Worm (Caenorhabditis elegans): ENCODE results near the gene fox-1.

The fox-1 gene

DNA sequence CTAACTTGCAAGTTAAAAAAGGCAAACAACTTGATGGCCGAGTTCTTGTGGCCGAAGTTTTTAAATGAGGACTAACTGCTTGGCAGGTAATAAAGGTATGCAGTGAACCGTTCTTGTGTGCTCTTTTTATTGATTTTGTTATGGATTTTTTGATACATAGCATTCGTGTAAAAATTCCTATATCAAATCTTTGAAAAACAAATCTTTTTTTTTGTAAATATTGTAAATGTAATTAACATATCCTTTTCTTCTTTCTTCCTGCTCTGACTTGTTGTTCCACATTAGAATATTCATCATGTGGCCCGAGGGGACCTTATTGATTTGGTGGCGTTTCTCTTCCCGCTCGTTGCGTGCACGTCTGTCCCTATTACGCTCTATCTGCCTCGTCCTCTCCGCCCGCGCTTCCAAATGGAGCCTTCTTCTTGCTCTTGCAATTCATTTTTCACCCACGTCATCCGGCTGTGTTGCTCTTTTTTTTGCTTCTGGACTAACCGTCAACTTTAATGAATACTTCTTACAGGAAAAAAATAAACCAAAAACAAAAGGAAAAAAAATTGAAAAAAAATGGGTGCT, 28.9 kb upstream of the fox-1 start, which contains the start of gene hid-1:
Gene hid-1, plus strand, starts transcription at position 523 of the 573 bp plus-strand sequence.
- TF ChIP-seq C34B4.2 (tag; optimal IDR thresholded peaks at IDR 0.05): no peak
- TF ChIP-seq nhr-77 (tag; optimal IDR thresholded peaks at IDR 0.05): no peak
- no peak for TF ChIP-seq mdl-1 (tag; optimal IDR thresholded peaks at IDR 0.05)
- no peak for TF ChIP-seq ceh-90 (tag; optimal IDR thresholded peaks at IDR 0.05)
- TF ChIP-seq elt-3 (tag; optimal IDR thresholded peaks at IDR 0.05): no peak
- TF ChIP-seq skn-1 (tag; optimal IDR thresholded peaks at IDR 0.05): peak; percentile 30
- peak; percentile 83 for TF ChIP-seq lin-14 (GFP tag; optimal IDR thresholded peaks at IDR 0.05)
- TF ChIP-seq tbx-2 (tag; optimal IDR thresholded peaks at IDR 0.05): peak; percentile 9
- TF ChIP-seq nhr-90 (tag; optimal IDR thresholded peaks at IDR 0.05; ENCODE audit: poor library complexity): no peak
- no peak for TF ChIP-seq F16B12.6 (tag; optimal IDR thresholded peaks at IDR 0.05)
- TF ChIP-seq ceh-8 (GFP tag; optimal IDR thresholded peaks at IDR 0.05): no peak
- no peak for TF ChIP-seq ama-1 (optimal IDR thresholded peaks at IDR 0.05)
- TF ChIP-seq swsn-7 (tag; optimal IDR thresholded peaks at IDR 0.05): peak; percentile 13
- TF ChIP-seq nhr-237 (tag; optimal IDR thresholded peaks at IDR 0.05): no peak
- no peak for TF ChIP-seq mef-2 (tag; optimal IDR thresholded peaks at IDR 0.05)
- no peak for TF ChIP-seq aly-2 (tag; optimal IDR thresholded peaks at IDR 0.05)
- TF ChIP-seq hlh-17 (GFP tag; optimal IDR thresholded peaks at IDR 0.05; ENCODE audit: borderline replicate concordance): no peak
- TF ChIP-seq sup-37 (GFP tag; optimal IDR thresholded peaks at IDR 0.05): no peak
- no peak for TF ChIP-seq Y116A8C.19 (tag; optimal IDR thresholded peaks at IDR 0.05; ENCODE audit: borderline replicate concordance)
- no peak for TF ChIP-seq zip-4 (GFP tag; optimal IDR thresholded peaks at IDR 0.05)
- TF ChIP-seq unc-98 (GFP tag; IDR thresholded peaks at IDR 0.05): no peak
- TF ChIP-seq ztf-11 (tag; optimal IDR thresholded peaks at IDR 0.05): peak in 1 of 2 experiments; percentile 46
- peak; percentile 49 for TF ChIP-seq nhr-85 (tag)
- TF ChIP-seq fos-1 (tag; optimal IDR thresholded peaks at IDR 0.05): no peak
- TF ChIP-seq rnt-1 (tag; optimal IDR thresholded peaks at IDR 0.05): peak; percentile 38
- peak in 1 of 2 experiments; percentile 11 for TF ChIP-seq lsy-2 (tag; optimal IDR thresholded peaks at IDR 0.05)
- TF ChIP-seq irx-1 (tag; optimal IDR thresholded peaks at IDR 0.05): no peak
- no peak for TF ChIP-seq unc-30 (tag; optimal IDR thresholded peaks at IDR 0.05)
- TF ChIP-seq unc-130 (tag; optimal IDR thresholded peaks at IDR 0.05): no peak
- no peak for TF ChIP-seq ztf-4 (tag; optimal IDR thresholded peaks at IDR 0.05)
- TF ChIP-seq hlh-4 (tag; optimal IDR thresholded peaks at IDR 0.05): no peak
- TF ChIP-seq fkh-8 (tag; optimal IDR thresholded peaks at IDR 0.05): no peak
- no peak for TF ChIP-seq nhr-28 (tag; optimal IDR thresholded peaks at IDR 0.05)
- no peak for TF ChIP-seq pax-3 (tag; optimal IDR thresholded peaks at IDR 0.05)
- no peak for TF ChIP-seq nhr-19 (GFP tag; conservative IDR thresholded peaks at IDR 0.05)
- TF ChIP-seq ceh-82 (tag; optimal IDR thresholded peaks at IDR 0.05): peak in 1 of 3 experiments; percentile 53
- TF ChIP-seq zag-1 (tag; optimal IDR thresholded peaks at IDR 0.05): no peak
- no peak for TF ChIP-seq dpl-1 (GFP tag; optimal IDR thresholded peaks at IDR 0.05)
- peak; percentile 57 for TF ChIP-seq egl-13 (tag; optimal IDR thresholded peaks at IDR 0.05)
- TF ChIP-seq egl-27 (tag; optimal IDR thresholded peaks at IDR 0.05): no peak
- TF ChIP-seq ceh-88 (GFP tag; IDR thresholded peaks at IDR 0.05): no peak
- peak; percentile 8 for TF ChIP-seq ces-1 (GFP tag; optimal IDR thresholded peaks at IDR 0.05)
- TF ChIP-seq sox-4 (tag; optimal IDR thresholded peaks at IDR 0.05): no peak
- no peak for TF ChIP-seq dsc-1 (tag; optimal IDR thresholded peaks at IDR 0.05)
- TF ChIP-seq efl-3 (GFP tag; optimal IDR thresholded peaks at IDR 0.05): no peak
- peak; percentile 29 for TF ChIP-seq nhr-47 (tag; optimal IDR thresholded peaks at IDR 0.05)
- no peak for TF ChIP-seq hpl-2 (GFP tag; optimal IDR thresholded peaks at IDR 0.05)
- no peak for TF ChIP-seq nhr-20 (tag; optimal IDR thresholded peaks at IDR 0.05)
- TF ChIP-seq snu-23 (GFP tag; optimal IDR thresholded peaks at IDR 0.05): peak; percentile 10
- TF ChIP-seq lir-3 (tag; optimal IDR thresholded peaks at IDR 0.05; ENCODE audit: poor library complexity): no peak
- TF ChIP-seq jun-1 (tag; optimal IDR thresholded peaks at IDR 0.05): no peak
- TF ChIP-seq grh-1 (GFP tag; IDR thresholded peaks at IDR 0.05): no peak

Data from whole organism, L1 larva.